Worm (Caenorhabditis elegans): ENCODE measurements around the gene C13E3.1.

The C13E3.1 gene

ce11 chrX:8879349-8879748, 13.6 kb upstream of the C13E3.1 start, which contains the start of gene C06E2.2:
Gene C06E2.2 (plus strand): TSS chrX:8879649.
- TF ChIP-seq ceh-48 (tag; optimal IDR thresholded peaks at IDR 0.05): no peak
- TF ChIP-seq K02D7.2 (tag; optimal IDR thresholded peaks at IDR 0.05): no peak
- TF ChIP-seq tbx-2 (tag; optimal IDR thresholded peaks at IDR 0.05): no peak
- no peak for TF ChIP-seq ceh-9 (tag; optimal IDR thresholded peaks at IDR 0.05)
- no peak for TF ChIP-seq che-1 (tag; optimal IDR thresholded peaks at IDR 0.05)
- no peak for TF ChIP-seq ets-4 (tag; optimal IDR thresholded peaks at IDR 0.05)
- TF ChIP-seq K09A11.1 (tag; optimal IDR thresholded peaks at IDR 0.05; ENCODE audit: insufficient read depth): no peak
- no peak for TF ChIP-seq pha-2 (tag; optimal IDR thresholded peaks at IDR 0.05)
- TF ChIP-seq elt-2 (tag; optimal IDR thresholded peaks at IDR 0.05): no peak

- TF ChIP-seq ceh-18 (tag; optimal IDR thresholded peaks at IDR 0.05): no peak
- no peak for TF ChIP-seq ceh-22 (tag; optimal IDR thresholded peaks at IDR 0.05)
- no peak for TF ChIP-seq pqm-1 (tag; optimal IDR thresholded peaks at IDR 0.05)
- TF ChIP-seq ceh-14 (tag; optimal IDR thresholded peaks at IDR 0.05): no peak
- no peak for TF ChIP-seq ahr-1 (tag; optimal IDR thresholded peaks at IDR 0.05)
- TF ChIP-seq pag-3 (tag; optimal IDR thresholded peaks at IDR 0.05; ENCODE audit: borderline replicate concordance): no peak
- TF ChIP-seq hlh-30 (tag; optimal IDR thresholded peaks at IDR 0.05; ENCODE audit: insufficient read depth): no peak
- TF ChIP-seq ceh-34 (tag; optimal IDR thresholded peaks at IDR 0.05): no peak
- TF ChIP-seq madf-2 (tag; optimal IDR thresholded peaks at IDR 0.05): no peak
- no peak for TF ChIP-seq ceh-48 (tag; optimal IDR thresholded peaks at IDR 0.05)
- TF ChIP-seq ztf-16 (tag; optimal IDR thresholded peaks at IDR 0.05): no peak
- TF ChIP-seq npax-4 (tag; optimal IDR thresholded peaks at IDR 0.05): no peak
- no peak for TF ChIP-seq tbx-7 (tag; optimal IDR thresholded peaks at IDR 0.05)
- TF ChIP-seq che-1 (tag; optimal IDR thresholded peaks at IDR 0.05): no peak
- TF ChIP-seq K09A11.1 (tag; optimal IDR thresholded peaks at IDR 0.05; ENCODE audit: insufficient read depth): no peak
- no peak for TF ChIP-seq hlh-8 (tag; optimal IDR thresholded peaks at IDR 0.05)
- no peak for TF ChIP-seq nhr-11 (tag; optimal IDR thresholded peaks at IDR 0.05)
- no peak for TF ChIP-seq ref-2 (tag; optimal IDR thresholded peaks at IDR 0.05)
These were observed 10.7 kb upstream of the C13E3.1 start for ce11 chrX:8882162-8882561.

- TF ChIP-seq dve-1 (tag; optimal IDR thresholded peaks at IDR 0.05) (no peak), ceh-31 (tag; optimal IDR thresholded peaks at IDR 0.05) (peak; percentile 28), unc-55 (GFP tag; optimal IDR thresholded peaks at IDR 0.05) (peak; percentile 33), rnt-1 (tag; optimal IDR thresholded peaks at IDR 0.05) (peak; percentile 7)
These were observed 4.1 kb upstream of the C13E3.1 start for ce11 chrX:8888835-8889234.

- TF ChIP-seq T23F11.4 (GFP tag; optimal IDR thresholded peaks at IDR 0.05): no peak
- no peak for TF ChIP-seq madf-2 (tag; optimal IDR thresholded peaks at IDR 0.05)
These were observed 2.6 kb upstream of the C13E3.1 start for ce11 chrX:8890251-8890755.

ce11 chrX:8891393-8891953, 1.4 kb upstream of the C13E3.1 start:
- no peak for TF ChIP-seq sdc-2 (tag; optimal IDR thresholded peaks at IDR 0.05)
- TF ChIP-seq ceh-22 (tag; optimal IDR thresholded peaks at IDR 0.05): no peak
- TF ChIP-seq pros-1 (tag; optimal IDR thresholded peaks at IDR 0.05): no peak
- TF ChIP-seq tbx-2 (tag; optimal IDR thresholded peaks at IDR 0.05): no peak
- no peak for TF ChIP-seq madf-2 (tag; optimal IDR thresholded peaks at IDR 0.05)
- peak; percentile 74 for TF ChIP-seq elt-2 (tag; optimal IDR thresholded peaks at IDR 0.05)

- TF ChIP-seq unc-55 (GFP tag; optimal IDR thresholded peaks at IDR 0.05) (no peak), pax-1 (tag; optimal IDR thresholded peaks at IDR 0.05) (no peak), pqm-1 (tag; optimal IDR thresholded peaks at IDR 0.05) (no peak)
These were observed 10.0 kb downstream of the C13E3.1 start for ce11 chrX:8902920-8903319.

All from whole organism, late embryonic.